Worm (Caenorhabditis elegans) whole organism, L3 larva: ENCODE measurements around the gene ZK1128.7.

ENCODE experiments used
- R02D3.7 ChIP-seq: fragments of 150-350 bp; optimal IDR thresholded peaks from 2 replicates; lab custom pipeline; 2014; ENCODE audit warnings: missing biosample characterization, missing genetic modification characterization
- ZK546.5 ChIP-seq: sonication (generic microtip); optimal IDR thresholded peaks from 2 replicates; lab custom pipeline; 2017; ENCODE audit warnings: missing biosample characterization, missing genetic modification characterization
- aly-2 ChIP-seq: fragments of 150-350 bp; optimal IDR thresholded peaks from 2 replicates; lab custom pipeline; 2014; ENCODE audit warnings: missing biosample characterization, missing genetic modification characterization
- ama-1 ChIP-seq: fragments of 150-350 bp; optimal IDR thresholded peaks from 2 replicates; lab custom pipeline; 2018
- ceh-16 ChIP-seq: sonication (generic microtip); optimal IDR thresholded peaks from 2 replicates; lab custom pipeline; 2017; ENCODE audit warnings: missing biosample characterization, missing genetic modification characterization
- ceh-28 ChIP-seq: fragments of 150-350 bp; optimal IDR thresholded peaks from 2 replicates; lab custom pipeline; 2014; ENCODE audit warnings: missing biosample characterization, missing genetic modification reagents, missing genetic modification characterization
- ceh-82 ChIP-seq: fragments of 150-350 bp; optimal IDR thresholded peaks from 2 replicates; lab custom pipeline; 2014; ENCODE audit warnings: missing biosample characterization, missing genetic modification characterization
- ceh-9 ChIP-seq: sonication (generic microtip); optimal IDR thresholded peaks from 2 replicates; lab custom pipeline; 2018; ENCODE audit warnings: missing biosample characterization, missing genetic modification characterization
- daf-12 ChIP-seq: fragments of 150-350 bp; optimal IDR thresholded peaks from 2 replicates; lab custom pipeline; 2014; ENCODE audit warnings: missing biosample characterization, missing genetic modification reagents, missing genetic modification characterization
- egl-27 ChIP-seq: sonication (generic microtip); optimal IDR thresholded peaks from 4 replicates; lab custom pipeline; 2017; ENCODE audit warnings: missing biosample characterization, missing genetic modification reagents, missing genetic modification characterization
- egl-5 ChIP-seq: fragments of 150-350 bp; optimal IDR thresholded peaks from 2 replicates; lab custom pipeline; 2017; ENCODE audit warnings: missing biosample characterization, missing genetic modification reagents, missing genetic modification characterization, inconsistent platforms
- elt-1 ChIP-seq: fragments of 150-350 bp; optimal IDR thresholded peaks from 2 replicates; lab custom pipeline; 2014; ENCODE audit warnings: missing biosample characterization, missing genetic modification characterization
- elt-2 ChIP-seq: sonication (generic microtip); optimal IDR thresholded peaks from 2 replicates; lab custom pipeline; 2016; ENCODE audit warnings: missing genetic modification reagents, mild to moderate bottlenecking, missing genetic modification characterization, missing compliant biosample characterization
- elt-3 ChIP-seq, 3 experiments: fragments of 150-350 bp in 1 of 3; sonication (generic microtip) in 2 of 3; optimal IDR thresholded peaks; 2 replicates in 2 of 3; 4 replicates in 1 of 3; lab custom pipeline; 2014 to 2017; ENCODE audit warnings: missing biosample characterization in 3 of 3, missing genetic modification characterization in 3 of 3
- eor-1 ChIP-seq, 2 experiments: fragments of 150-350 bp; optimal IDR thresholded peaks; 2 replicates each; lab custom pipeline; 2014 to 2018; ENCODE audit warnings: missing biosample characterization in 2 of 2, missing genetic modification characterization in 2 of 2
- fkh-10 ChIP-seq: sonication (generic microtip); optimal IDR thresholded peaks from 2 replicates; lab custom pipeline; 2017; ENCODE audit warnings: missing biosample characterization, missing genetic modification reagents, missing genetic modification characterization
- fkh-2 ChIP-seq: fragments of 150-350 bp; optimal IDR thresholded peaks from 2 replicates; lab custom pipeline; 2014; ENCODE audit warnings: missing biosample characterization, missing genetic modification reagents, missing genetic modification characterization
- fos-1 ChIP-seq: fragments of 150-350 bp; optimal IDR thresholded peaks from 2 replicates; lab custom pipeline; 2014; ENCODE audit warnings: missing biosample characterization, missing genetic modification characterization
- hmg-11 ChIP-seq: sonication (generic microtip); optimal IDR thresholded peaks from 2 replicates; lab custom pipeline; 2016; ENCODE audit warnings: missing genetic modification characterization, missing compliant biosample characterization
- jun-1 ChIP-seq: fragments of 150-350 bp; optimal IDR thresholded peaks from 2 replicates; lab custom pipeline; 2014; ENCODE audit warnings: missing biosample characterization, missing genetic modification reagents, missing genetic modification characterization
- lin-15B ChIP-seq: fragments of 150-350 bp; optimal IDR thresholded peaks from 2 replicates; lab custom pipeline; 2014; ENCODE audit warnings: missing biosample characterization, missing genetic modification characterization
- lin-39 ChIP-seq: fragments of 150-350 bp; optimal IDR thresholded peaks from 2 replicates; lab custom pipeline; 2018; ENCODE audit warnings: missing biosample characterization, missing genetic modification reagents, missing genetic modification characterization
- lsy-12 ChIP-seq: sonication (generic microtip); optimal IDR thresholded peaks from 2 replicates; lab custom pipeline; 2016; ENCODE audit warnings: mild to moderate bottlenecking, missing genetic modification characterization, missing compliant biosample characterization
- mdl-1 ChIP-seq: fragments of 150-350 bp; optimal IDR thresholded peaks from 2 replicates; lab custom pipeline; 2014; ENCODE audit warnings: missing biosample characterization, missing genetic modification characterization
- mml-1 ChIP-seq: fragments of 150-350 bp; sonication (generic microtip); optimal IDR thresholded peaks from 3 replicates; lab custom pipeline; 2014; ENCODE audit warnings: missing biosample characterization, missing genetic modification characterization
- nfya-1 ChIP-seq: sonication (generic microtip); optimal IDR thresholded peaks from 2 replicates; lab custom pipeline; 2017; ENCODE audit warnings: missing genetic modification characterization, mild to moderate bottlenecking, missing compliant biosample characterization, antibody characterized with exemption, moderate library complexity; ENCODE audit not compliant: insufficient read depth
- nhr-11 ChIP-seq: fragments of 150-350 bp; optimal IDR thresholded peaks from 2 replicates; lab custom pipeline; 2014; ENCODE audit warnings: missing biosample characterization, missing genetic modification characterization
- nhr-12 ChIP-seq: fragments of 150-350 bp; optimal IDR thresholded peaks from 2 replicates; lab custom pipeline; 2014; ENCODE audit warnings: missing biosample characterization, missing genetic modification characterization
- nhr-23 ChIP-seq: fragments of 150-350 bp; optimal IDR thresholded peaks from 2 replicates; lab custom pipeline; 2014; ENCODE audit warnings: missing biosample characterization, missing genetic modification reagents, missing genetic modification characterization
- nhr-237 ChIP-seq: fragments of 150-350 bp; optimal IDR thresholded peaks from 2 replicates; lab custom pipeline; 2014; ENCODE audit warnings: missing biosample characterization, missing genetic modification characterization
- nhr-25 ChIP-seq: sonication (generic microtip); optimal IDR thresholded peaks from 2 replicates; lab custom pipeline; 2017; ENCODE audit warnings: missing biosample characterization, missing genetic modification characterization
- nhr-28 ChIP-seq: fragments of 150-350 bp; optimal IDR thresholded peaks from 2 replicates; lab custom pipeline; 2014; ENCODE audit warnings: missing biosample characterization, missing genetic modification characterization
- nhr-43 ChIP-seq: sonication (generic microtip); optimal IDR thresholded peaks from 2 replicates; lab custom pipeline; 2016; ENCODE audit warnings: mild to moderate bottlenecking, missing genetic modification characterization, missing compliant biosample characterization; ENCODE audit not compliant: poor library complexity, severe bottlenecking
- nhr-67 ChIP-seq: fragments of 150-350 bp; optimal IDR thresholded peaks from 2 replicates; lab custom pipeline; 2014; ENCODE audit warnings: missing biosample characterization, missing genetic modification characterization
- nhr-76 ChIP-seq: fragments of 150-350 bp; sonication (generic microtip); optimal IDR thresholded peaks from 5 replicates; lab custom pipeline; 2014; ENCODE audit warnings: missing biosample characterization, missing genetic modification characterization
- nhr-77 ChIP-seq: fragments of 150-350 bp; optimal IDR thresholded peaks from 2 replicates; lab custom pipeline; 2014; ENCODE audit warnings: missing biosample characterization, missing genetic modification characterization
- pha-4 ChIP-seq: fragments of 150-350 bp; optimal IDR thresholded peaks from 2 replicates; lab custom pipeline; 2014; ENCODE audit warnings: missing biosample characterization, missing genetic modification reagents, missing genetic modification characterization
- pqm-1 ChIP-seq: fragments of 150-350 bp; optimal IDR thresholded peaks from 2 replicates; lab custom pipeline; 2017; ENCODE audit warnings: missing biosample characterization, missing genetic modification characterization, inconsistent platforms
- sea-2 ChIP-seq: fragments of 150-350 bp; sonication (generic microtip); optimal IDR thresholded peaks from 4 replicates; lab custom pipeline; 2014; ENCODE audit warnings: missing biosample characterization, missing genetic modification reagents, missing genetic modification characterization
- skn-1 ChIP-seq: fragments of 150-350 bp; optimal IDR thresholded peaks from 2 replicates; lab custom pipeline; 2014; ENCODE audit warnings: missing biosample characterization, missing genetic modification characterization
- snpc-4 ChIP-seq: fragments of 150-350 bp; optimal IDR thresholded peaks from 2 replicates; lab custom pipeline; 2014; ENCODE audit warnings: missing biosample characterization, missing genetic modification characterization
- tbx-2 ChIP-seq: sonication (generic microtip); optimal IDR thresholded peaks from 2 replicates; lab custom pipeline; 2016; ENCODE audit warnings: mild to moderate bottlenecking, missing genetic modification characterization, missing compliant biosample characterization
- unc-39 ChIP-seq: sonication (generic microtip); optimal IDR thresholded peaks from 4 replicates; lab custom pipeline; 2017; ENCODE audit warnings: missing biosample characterization, missing genetic modification characterization
- unc-62 ChIP-seq: fragments of 150-350 bp; sonication (generic microtip); optimal IDR thresholded peaks from 4 replicates; lab custom pipeline; 2014; ENCODE audit warnings: missing biosample characterization, missing genetic modification reagents, missing genetic modification characterization
- zag-1 ChIP-seq: fragments of 150-350 bp; optimal IDR thresholded peaks from 2 replicates; lab custom pipeline; 2014; ENCODE audit warnings: missing biosample characterization, missing genetic modification characterization
- ztf-11 ChIP-seq: fragments of 150-350 bp; optimal IDR thresholded peaks from 2 replicates; lab custom pipeline; 2014; ENCODE audit warnings: missing biosample characterization, missing genetic modification characterization
- ztf-4 ChIP-seq: fragments of 150-350 bp; optimal IDR thresholded peaks from 2 replicates; lab custom pipeline; 2014; ENCODE audit warnings: missing biosample characterization, missing genetic modification characterization

The ZK1128.7 gene

DNA sequence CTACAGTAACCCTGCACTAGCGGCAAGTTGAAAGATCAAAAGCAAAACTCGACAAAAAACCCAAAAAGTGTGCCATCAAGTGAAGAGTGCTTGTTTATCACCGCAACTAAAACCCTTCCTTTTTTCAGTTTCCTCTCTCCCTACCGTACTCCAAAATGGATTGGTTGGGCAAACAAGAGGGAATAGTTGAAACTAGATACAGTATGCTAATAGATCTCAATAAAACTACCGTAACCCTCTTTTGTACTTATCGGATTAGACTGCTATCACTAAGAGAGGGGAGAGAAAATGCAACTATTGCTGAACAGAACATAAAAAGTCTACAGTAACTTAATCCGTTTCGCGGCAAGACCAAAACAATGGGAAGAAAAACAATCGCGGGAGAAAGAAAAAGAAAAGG is 41.4 kb upstream of the ZK1128.7 start:
- TF ChIP-seq aly-2 (tag; lab: Kevin White, UChicago), result no peak
- peak; percentile 34 for TF ChIP-seq nfya-1 (tag; lab: Kevin White, UChicago)
- peak; percentile 47 for TF ChIP-seq pha-4 (tag; lab: Kevin White, UChicago)
- TF ChIP-seq ceh-9 (tag; lab: Kevin White, UChicago), result no peak
- TF ChIP-seq elt-2 (tag; lab: Kevin White, UChicago), result peak; percentile 33
- TF ChIP-seq ama-1 (lab: Kevin White, UChicago), result peak; percentile 52
- no peak for TF ChIP-seq nhr-25 (tag; lab: Kevin White, UChicago)

DNA sequence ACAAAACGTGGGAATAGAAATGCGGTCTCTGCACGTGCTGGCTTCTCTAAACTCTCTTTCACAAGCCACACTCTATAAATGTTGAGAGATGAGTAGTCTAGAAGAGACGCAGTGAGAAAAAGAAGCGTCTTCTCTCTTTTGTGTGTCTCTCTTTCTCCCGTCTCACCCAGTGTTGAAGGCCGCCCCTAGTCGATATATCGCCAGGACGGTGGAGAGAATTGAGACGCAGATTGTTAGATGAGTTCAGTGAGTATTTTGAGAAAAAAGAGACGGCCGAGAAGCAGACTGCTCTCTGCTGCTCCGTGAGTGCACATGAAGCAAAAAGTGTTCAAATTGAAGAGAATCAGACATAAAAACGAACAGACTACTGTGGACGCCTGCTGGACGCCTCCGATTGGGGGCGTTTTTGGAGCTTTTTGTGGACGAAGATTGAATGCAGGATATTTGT is 40.3 kb upstream of the ZK1128.7 start:
- TF ChIP-seq fkh-2 (tag; lab: Kevin White, UChicago) (no peak), nfya-1 (tag; lab: Kevin White, UChicago) (peak; percentile 99), nhr-77 (tag; lab: Kevin White, UChicago) (peak; percentile 80), nhr-12 (tag; lab: Kevin White, UChicago) (no peak), eor-1 (tag; optimal IDR thresholded peaks at IDR 0.05; lab: Kevin White, UChicago) (no peak), tbx-2 (tag; lab: Kevin White, UChicago) (peak; percentile 67), zag-1 (tag; lab: Kevin White, UChicago) (peak; percentile 66), nhr-11 (tag; lab: Kevin White, UChicago) (peak; percentile 16), nhr-237 (tag; lab: Kevin White, UChicago) (no peak), nhr-28 (tag; lab: Kevin White, UChicago) (no peak), hmg-11 (peak; percentile 99), elt-1 (tag; lab: Kevin White, UChicago) (peak; percentile 54), nhr-76 (tag; lab: Kevin White, UChicago) (no peak), pqm-1 (peak; percentile 72), pha-4 (tag; lab: Kevin White, UChicago) (peak; percentile 96), daf-12 (no peak), nhr-23 (tag; lab: Kevin White, UChicago) (peak; percentile 79), ceh-28 (tag; lab: Kevin White, UChicago) (peak; percentile 95), egl-5 (tag; lab: Kevin White, UChicago) (peak; percentile 80), unc-39 (no peak), ZK546.5 (tag; lab: Kevin White, UChicago) (no peak), nhr-43 (peak; percentile 77), elt-2 (tag; lab: Kevin White, UChicago) (peak; percentile 78), nhr-25 (tag; lab: Kevin White, UChicago) (peak; percentile 90), ama-1 (lab: Kevin White, UChicago) (no peak), R02D3.7 (peak; percentile 77), ceh-9 (tag; lab: Kevin White, UChicago) (no peak), sea-2 (GFP tag; lab: Kevin White, UChicago) (no peak), ceh-16 (tag; lab: Kevin White, UChicago) (no peak), fkh-10 (GFP tag; lab: Kevin White, UChicago) (no peak), lin-39 (tag; lab: Kevin White, UChicago) (peak; percentile 83), jun-1 (tag; lab: Kevin White, UChicago) (peak; percentile 90), skn-1 (peak; percentile 62), mdl-1 (tag; lab: Kevin White, UChicago) (peak; percentile 96), snpc-4 (tag; lab: Kevin White, UChicago) (peak; percentile 52), ceh-82 (tag; lab: Kevin White, UChicago) (peak; percentile 85), fos-1 (no peak), ztf-4 (tag; lab: Kevin White, UChicago) (no peak), elt-3 (tag; optimal IDR thresholded peaks at IDR 0.05; lab: Kevin White, UChicago) (no peak), unc-62 (peak; percentile 96), aly-2 (tag; lab: Kevin White, UChicago) (no peak), lin-15B (tag; lab: Kevin White, UChicago) (peak; percentile 76), lsy-12 (peak; percentile 76), nhr-67 (tag; lab: Kevin White, UChicago) (no peak), ztf-11 (tag; lab: Kevin White, UChicago) (no peak), mml-1 (tag; lab: Kevin White, UChicago) (no peak), egl-27 (peak; percentile 47)
